Worm (Caenorhabditis elegans) whole organism, L3 larva: ENCODE results near the gene ctg-2.

Experiments used
- ama-1 ChIP-seq: fragments of 150-350 bp; optimal IDR thresholded peaks from 2 replicates; lab custom pipeline; 2018
- jun-1 ChIP-seq: fragments of 150-350 bp; optimal IDR thresholded peaks from 2 replicates; lab custom pipeline; 2014; ENCODE audit warnings: missing biosample characterization, missing genetic modification reagents, missing genetic modification characterization
- lin-39 ChIP-seq: fragments of 150-350 bp; optimal IDR thresholded peaks from 2 replicates; lab custom pipeline; 2018; ENCODE audit warnings: missing biosample characterization, missing genetic modification reagents, missing genetic modification characterization
- mml-1 ChIP-seq: fragments of 150-350 bp; sonication (generic microtip); optimal IDR thresholded peaks from 3 replicates; lab custom pipeline; 2014; ENCODE audit warnings: missing biosample characterization, missing genetic modification characterization
- nhr-28 ChIP-seq: fragments of 150-350 bp; optimal IDR thresholded peaks from 2 replicates; lab custom pipeline; 2014; ENCODE audit warnings: missing biosample characterization, missing genetic modification characterization
- nhr-76 ChIP-seq: fragments of 150-350 bp; sonication (generic microtip); optimal IDR thresholded peaks from 5 replicates; lab custom pipeline; 2014; ENCODE audit warnings: missing biosample characterization, missing genetic modification characterization
- nhr-77 ChIP-seq: fragments of 150-350 bp; optimal IDR thresholded peaks from 2 replicates; lab custom pipeline; 2014; ENCODE audit warnings: missing biosample characterization, missing genetic modification characterization
- tbx-2 ChIP-seq: sonication (generic microtip); optimal IDR thresholded peaks from 2 replicates; lab custom pipeline; 2016; ENCODE audit warnings: mild to moderate bottlenecking, missing genetic modification characterization, missing compliant biosample characterization
- unc-62 ChIP-seq: fragments of 150-350 bp; sonication (generic microtip); optimal IDR thresholded peaks from 4 replicates; lab custom pipeline; 2014; ENCODE audit warnings: missing biosample characterization, missing genetic modification reagents, missing genetic modification characterization
- ztf-11 ChIP-seq: fragments of 150-350 bp; optimal IDR thresholded peaks from 2 replicates; lab custom pipeline; 2014; ENCODE audit warnings: missing biosample characterization, missing genetic modification characterization
- ztf-4 ChIP-seq: fragments of 150-350 bp; optimal IDR thresholded peaks from 2 replicates; lab custom pipeline; 2014; ENCODE audit warnings: missing biosample characterization, missing genetic modification characterization

DNA sequence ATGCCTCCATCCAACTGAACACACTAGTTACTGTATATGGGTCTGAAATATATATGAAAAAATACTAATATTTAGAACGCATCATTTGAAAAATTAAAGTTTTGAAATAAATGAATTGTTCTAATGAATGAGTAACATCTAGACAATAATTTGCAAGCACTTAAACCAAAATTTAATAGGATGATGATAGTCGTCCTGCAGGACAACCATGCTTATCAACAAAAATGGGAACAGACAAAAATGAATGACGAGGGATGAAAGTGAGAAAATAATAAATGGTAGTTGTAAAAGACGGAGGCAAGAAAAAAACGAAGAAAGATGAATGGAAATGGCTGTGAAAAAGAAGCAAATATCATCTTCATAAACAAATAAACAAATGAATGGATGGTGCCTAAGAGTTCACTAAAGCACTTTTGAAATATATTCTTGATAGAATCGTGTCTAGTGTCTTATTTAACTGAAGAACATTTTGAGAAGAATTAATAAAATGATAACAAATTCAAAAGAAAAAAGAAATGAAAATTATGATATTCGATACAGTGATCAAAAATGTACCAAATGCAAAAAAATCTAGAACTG, 16.4 kb downstream of the ctg-2 start, which contains the start of gene gldi-7:
- TF ChIP-seq nhr-28 (tag; lab: Kevin White, UChicago) (no peak), jun-1 (no peak), tbx-2 (tag; lab: Kevin White, UChicago) (no peak), nhr-76 (tag; lab: Kevin White, UChicago) (no peak), ama-1 (no peak), unc-62 (GFP tag; lab: Kevin White, UChicago) (no peak), nhr-77 (no peak), ztf-11 (no peak), lin-39 (no peak), ztf-4 (tag; lab: Kevin White, UChicago) (no peak), mml-1 (tag; lab: Kevin White, UChicago) (no peak)
